Fruit fly (Drosophila melanogaster): ENCODE measurements around the gene CG7579.

dm6 chr3L:15729306-15730006 lies 46.2 kb upstream of the CG7579 start:
- TF ChIP-seq Mnt (GFP tag; optimal IDR thresholded peaks at IDR 0.05) (no peak), kay (GFP tag; ENCODE audit: borderline replicate concordance) (no peak), CG11617 (GFP tag; optimal IDR thresholded peaks at IDR 0.05) (no peak), CG5204 (GFP tag; optimal IDR thresholded peaks at IDR 0.05) (no peak), CG12768 (GFP tag; optimal IDR thresholded peaks at IDR 0.05) (no peak), bab1 (GFP tag; optimal IDR thresholded peaks at IDR 0.05) (no peak), tj (GFP tag; optimal IDR thresholded peaks at IDR 0.05) (no peak)
